Worm (Caenorhabditis elegans): ENCODE measurements around the gene glt-3.
A peak's percentile ranks its signal among the peaks of the same experiment; 100 is the strongest.

The glt-3 gene

ce11 chrIV:10180133-10180749, 50.2 kb downstream of the glt-3 start, which contains the start of gene gta-1:
TSS of gene gta-1 (plus strand) at chrIV:10180660.
- TF ChIP-seq elt-2 (tag; optimal IDR thresholded peaks at IDR 0.05) (no peak), ceh-28 (tag; optimal IDR thresholded peaks at IDR 0.05) (peak; percentile 14), lin-15B (tag; optimal IDR thresholded peaks at IDR 0.05) (no peak), nfya-1 (tag; optimal IDR thresholded peaks at IDR 0.05; ENCODE audit: insufficient read depth) (peak; percentile 37), egl-5 (tag; optimal IDR thresholded peaks at IDR 0.05) (peak; percentile 52), eor-1 (tag; optimal IDR thresholded peaks at IDR 0.05) (no peak), hmg-11 (tag; optimal IDR thresholded peaks at IDR 0.05) (peak; percentile 18)
